Fruit fly (Drosophila melanogaster) whole organism, pupa: ENCODE data around the gene Flad1.

Experiments
- D1 ChIP-seq: fragments of 200-800 bp; sonication (Bioruptor generic); optimal IDR thresholded peaks from 2 replicates; lab custom pipeline; 2018; ENCODE audit warnings: missing biosample characterization, mild to moderate bottlenecking, missing genetic modification characterization, moderate library complexity
- EcR ChIP-seq: fragments of 200-800 bp; sonication (Bioruptor generic); optimal IDR thresholded peaks from 3 replicates; lab custom pipeline; 2019; ENCODE audit warnings: missing biosample characterization, missing genetic modification characterization, mild to moderate bottlenecking, moderate library complexity, missing genetic modification reagents

- TF ChIP-seq D1 (tag; lab: Kevin White, UChicago) (no peak), EcR (no peak)
Measured at dm6 chrX:12890166-12890825, 13.0 kb downstream of the Flad1 start.
